Fruit fly (Drosophila melanogaster): ENCODE data around the gene Eaf6.

Gene Eaf6

dm6 chr3L:5603860-5604415 lies 4.2 kb downstream of the Eaf6 start, which contains the start of gene TM9SF3 (continued):
- TF ChIP-seq CG17912 (GFP tag; optimal IDR thresholded peaks at IDR 0.05) (no peak), CG6813 (GFP tag; optimal IDR thresholded peaks at IDR 0.05) (no peak), mirr (GFP tag; optimal IDR thresholded peaks at IDR 0.05) (no peak), CG10267 (tag; optimal IDR thresholded peaks at IDR 0.05) (peak; percentile 24), CG3281 (GFP tag; optimal IDR thresholded peaks at IDR 0.05) (no peak), YL-1 (GFP tag; optimal IDR thresholded peaks at IDR 0.05) (peak; percentile 31), CG10431 (GFP tag; optimal IDR thresholded peaks at IDR 0.05) (no peak), chinmo (GFP tag; IDR thresholded peaks at IDR 0.05; ENCODE audit: partially characterized antibody) (0 out of 4 replicates have a peak, but pooled peaks have one; percentile 38), Opbp (GFP tag; IDR thresholded peaks at IDR 0.05; ENCODE audit: partially characterized antibody) (peak; percentile 78), kni (GFP tag; optimal IDR thresholded peaks at IDR 0.05) (no peak), MBD-R2 (GFP tag; IDR thresholded peaks at IDR 0.05) (peak; percentile 69), MTF-1 (GFP tag; optimal IDR thresholded peaks at IDR 0.05; ENCODE audit: borderline replicate concordance) (no peak), sob (GFP tag; IDR thresholded peaks at IDR 0.05) (no peak), CG6791 (GFP tag; IDR thresholded peaks at IDR 0.05; ENCODE audit: partially characterized antibody) (peak; percentile 88), ttk (GFP tag; IDR thresholded peaks at IDR 0.05) (peak; percentile 50; the same call in 1 of the 2 replicates), CG17829 (tag; optimal IDR thresholded peaks at IDR 0.05) (peak; percentile 21), tio (GFP tag; optimal IDR thresholded peaks at IDR 0.05) (peak; percentile 13), Hr3 (GFP tag; optimal IDR thresholded peaks at IDR 0.05) (peak; percentile 33), cg (GFP tag; optimal IDR thresholded peaks at IDR 0.05) (no peak), CG15696 (tag; optimal IDR thresholded peaks at IDR 0.05) (peak; percentile 23), ken (GFP tag; IDR thresholded peaks at IDR 0.05) (no peak), tap (tag; optimal IDR thresholded peaks at IDR 0.05) (no peak), CG4404 (GFP tag; IDR thresholded peaks at IDR 0.05) (no peak), ssp (GFP tag; IDR thresholded peaks at IDR 0.05) (0 out of 2 replicates have a peak, but pooled peaks have one; percentile 22), CG6654 (GFP tag; optimal IDR thresholded peaks at IDR 0.05) (no peak), CG30020 (tag; optimal IDR thresholded peaks at IDR 0.05) (peak; percentile 5), CG3847 (GFP tag; IDR thresholded peaks at IDR 0.05) (0 out of 2 replicates have a peak, but pooled peaks have one; percentile 32), Lpt (GFP tag; optimal IDR thresholded peaks at IDR 0.05) (no peak), CG12071 (GFP tag; optimal IDR thresholded peaks at IDR 0.05) (no peak), Dp (GFP tag; optimal IDR thresholded peaks at IDR 0.05) (peak; percentile 91), CG2116 (GFP tag; optimal IDR thresholded peaks at IDR 0.05) (peak; percentile 94), ash1 (GFP tag; optimal IDR thresholded peaks at IDR 0.05) (no peak), shn (GFP tag; optimal IDR thresholded peaks at IDR 0.05) (no peak), nmo (GFP tag; optimal IDR thresholded peaks at IDR 0.05) (peak; percentile 60), CG4854 (GFP tag; optimal IDR thresholded peaks at IDR 0.05) (no peak), CG13287 (GFP tag; IDR thresholded peaks at IDR 0.05; ENCODE audit: partially characterized antibody) (peak; percentile 89), ham (GFP tag; IDR thresholded peaks at IDR 0.05) (no peak), Dbx (GFP tag; IDR thresholded peaks at IDR 0.05) (no peak), ATbp (GFP tag; optimal IDR thresholded peaks at IDR 0.05) (no peak), CG10147 (GFP tag; optimal IDR thresholded peaks at IDR 0.05) (peak; percentile 25), zfh2 (GFP tag; optimal IDR thresholded peaks at IDR 0.05) (peak; percentile 22), maf-S (GFP tag; optimal IDR thresholded peaks at IDR 0.05) (no peak), CG33557 (GFP tag; optimal IDR thresholded peaks at IDR 0.05) (no peak), Sry-β (GFP tag; optimal IDR thresholded peaks at IDR 0.05) (no peak), fd96Cb (tag; optimal IDR thresholded peaks at IDR 0.05) (no peak), Spps (tag; optimal IDR thresholded peaks at IDR 0.05) (no peak), CG1792 (GFP tag; optimal IDR thresholded peaks at IDR 0.05) (no peak), CG3726 (GFP tag; IDR thresholded peaks at IDR 0.05) (no peak), CG12236 (GFP tag; optimal IDR thresholded peaks at IDR 0.05) (no peak), Med (GFP tag) (peak; percentile 59)
